Fruit fly (Drosophila melanogaster) whole organism, embryonic: ENCODE measurements around the gene CG31675.

ENCODE experiments used
- Asciz ChIP-seq: fragments of 200-800 bp; sonication (Bioruptor generic); optimal IDR thresholded peaks from 2 replicates; lab custom pipeline; 2017; ENCODE audit warnings: missing biosample characterization, mild to moderate bottlenecking, missing genetic modification characterization, missing genetic modification reagents
- Atf3 ChIP-seq: fragments of 200-800 bp; sonication (Bioruptor generic); optimal IDR thresholded peaks from 3 replicates; lab custom pipeline; 2016; ENCODE audit warnings: missing biosample characterization, missing genetic modification characterization
- CG10366 ChIP-seq: fragments of 200-800 bp; sonication (Bioruptor generic); IDR thresholded peaks from 2 replicates; pipeline ENCODE4 v1.3.6; 2022; ENCODE audit warnings: missing biosample characterization, missing genetic modification characterization
- CG10431 ChIP-seq: fragments of 200-800 bp; sonication (Bioruptor generic); optimal IDR thresholded peaks from 3 replicates; lab custom pipeline; 2018; ENCODE audit warnings: missing biosample characterization, mild to moderate bottlenecking, missing genetic modification characterization
- CG10654 ChIP-seq: fragments of 200-800 bp; sonication (Bioruptor generic); optimal IDR thresholded peaks from 2 replicates; lab custom pipeline; 2016; ENCODE audit warnings: missing biosample characterization, missing genetic modification characterization
- CG11247 ChIP-seq: fragments of 200-800 bp; sonication (Bioruptor generic); IDR thresholded peaks from 2 replicates; pipeline ENCODE4 v1.3.6; 2022; ENCODE audit warnings: missing biosample characterization, missing genetic modification characterization
- CG11504 ChIP-seq: fragments of 200-800 bp; sonication (Bioruptor generic); optimal IDR thresholded peaks from 3 replicates; lab custom pipeline; 2019; ENCODE audit warnings: missing biosample characterization, mild to moderate bottlenecking, missing genetic modification characterization, moderate library complexity
- CG12236 ChIP-seq: fragments of 200-800 bp; sonication (Bioruptor generic); optimal IDR thresholded peaks from 2 replicates; lab custom pipeline; 2016; ENCODE audit warnings: missing biosample characterization, missing genetic modification characterization
- CG15073 ChIP-seq: fragments of 200-800 bp; sonication (Bioruptor generic); optimal IDR thresholded peaks from 2 replicates; lab custom pipeline; 2016; ENCODE audit warnings: missing biosample characterization, missing genetic modification characterization
- CG17568 ChIP-seq: fragments of 200-800 bp; sonication (Bioruptor generic); optimal IDR thresholded peaks from 2 replicates; lab custom pipeline; 2018; ENCODE audit warnings: missing biosample characterization, mild to moderate bottlenecking, missing genetic modification characterization, moderate library complexity
- CG17829 ChIP-seq: fragments of 200-800 bp; optimal IDR thresholded peaks from 2 replicates; lab custom pipeline; 2019; ENCODE audit warnings: missing biosample characterization, mild to moderate bottlenecking, missing genetic modification characterization, moderate library complexity
- CG1792 ChIP-seq: fragments of 200-800 bp; sonication (Bioruptor generic); optimal IDR thresholded peaks from 2 replicates; lab custom pipeline; 2016; ENCODE audit warnings: missing biosample characterization, missing genetic modification characterization
- CG2116 ChIP-seq: fragments of 200-800 bp; sonication (Bioruptor generic); optimal IDR thresholded peaks from 3 replicates; lab custom pipeline; 2018; ENCODE audit warnings: missing biosample characterization, mild to moderate bottlenecking, missing genetic modification characterization
- CG4820 ChIP-seq: fragments of 200-800 bp; sonication (Bioruptor generic); optimal IDR thresholded peaks from 3 replicates; lab custom pipeline; 2016; ENCODE audit warnings: missing biosample characterization, missing genetic modification characterization
- CG6175 ChIP-seq: fragments of 200-800 bp; sonication (Bioruptor generic); IDR thresholded peaks from 3 replicates; pipeline ENCODE4 v1.3.6; 2022; ENCODE audit warnings: missing biosample characterization, missing genetic modification characterization
- CG7556 ChIP-seq: fragments of 200-800 bp; sonication (Bioruptor generic); optimal IDR thresholded peaks from 2 replicates; lab custom pipeline; 2017; ENCODE audit warnings: missing biosample characterization, mild to moderate bottlenecking, missing genetic modification characterization
- CG7928 ChIP-seq: fragments of 200-800 bp; sonication (Bioruptor generic); optimal IDR thresholded peaks from 2 replicates; lab custom pipeline; 2017; ENCODE audit warnings: missing biosample characterization, mild to moderate bottlenecking, missing genetic modification characterization
- CG8290 ChIP-seq, 3 experiments: fragments of 200-800 bp; sonication (Bioruptor generic); optimal IDR thresholded peaks; 2 replicates each; lab custom pipeline; 2016 to 2019; ENCODE audit warnings: missing biosample characterization in 3 of 3, missing genetic modification characterization in 3 of 3, mild to moderate bottlenecking in 2 of 3, moderate library complexity in 1 of 3
- CG8765 ChIP-seq: fragments of 200-800 bp; sonication (Bioruptor generic); IDR thresholded peaks from 2 replicates; pipeline ENCODE4 v1.3.6; 2022; ENCODE audit warnings: missing biosample characterization, missing genetic modification characterization
- Dbx ChIP-seq: fragments of 200-800 bp; sonication (Bioruptor generic); IDR thresholded peaks from 3 replicates; pipeline ENCODE4 v1.3.6; 2022; ENCODE audit warnings: missing biosample characterization, missing genetic modification characterization
- Dip2 ChIP-seq: fragments of 200-800 bp; sonication (Bioruptor generic); IDR thresholded peaks from 2 replicates; pipeline ENCODE4 v1.3.6; 2022; ENCODE audit warnings: missing biosample characterization, missing genetic modification characterization
- E2f1 ChIP-seq: fragments of 200-800 bp; sonication (Bioruptor generic); IDR thresholded peaks from 2 replicates; pipeline ENCODE4 v1.3.6; 2022; ENCODE audit warnings: missing biosample characterization, missing genetic modification characterization
- Eip74EF ChIP-seq, 2 experiments: fragments of 200-800 bp in 1 of 2; fragments of >200 bp in 1 of 2; sonication (Bioruptor generic) in 1 of 2; optimal IDR thresholded peaks; 2 replicates each; lab custom pipeline; 2017 to 2019; ENCODE audit warnings: missing biosample characterization in 2 of 2, missing genetic modification characterization in 2 of 2, mild to moderate bottlenecking in 1 of 2, moderate library complexity in 1 of 2
- Ets97D ChIP-seq: fragments of 200-800 bp; sonication (Bioruptor generic); optimal IDR thresholded peaks from 3 replicates; lab custom pipeline; 2016; ENCODE audit warnings: missing biosample characterization, missing genetic modification characterization
- Fer3 ChIP-seq: fragments of 200-800 bp; sonication (Bioruptor generic); optimal IDR thresholded peaks from 2 replicates; lab custom pipeline; 2018; ENCODE audit warnings: missing biosample characterization, mild to moderate bottlenecking, missing genetic modification characterization, moderate library complexity
- Kr ChIP-seq: fragments of 200-800 bp; sonication (Bioruptor generic); optimal IDR thresholded peaks from 2 replicates; lab custom pipeline; 2017; ENCODE audit warnings: missing biosample characterization, mild to moderate bottlenecking, missing genetic modification characterization
- Scr ChIP-seq: fragments of 200-800 bp; sonication (Bioruptor generic); IDR thresholded peaks from 2 replicates; pipeline ENCODE4 v1.3.6; 2022; ENCODE audit warnings: missing biosample characterization, missing genetic modification characterization; ENCODE audit not compliant: partially characterized antibody
- Ssrp ChIP-seq: fragments of 200-800 bp; sonication (Bioruptor generic); optimal IDR thresholded peaks from 2 replicates; lab custom pipeline; 2018; ENCODE audit warnings: missing biosample characterization, mild to moderate bottlenecking, missing genetic modification characterization, moderate library complexity
- ac ChIP-seq: fragments of 200-800 bp; sonication (Bioruptor generic); optimal IDR thresholded peaks from 3 replicates; lab custom pipeline; 2017; ENCODE audit warnings: missing biosample characterization, mild to moderate bottlenecking, missing genetic modification characterization
- amos ChIP-seq: fragments of 200-800 bp; sonication (Bioruptor generic); IDR thresholded peaks from 2 replicates; pipeline ENCODE4 v1.3.6; 2022; ENCODE audit warnings: missing biosample characterization, missing genetic modification characterization; ENCODE audit not compliant: partially characterized antibody
- ap ChIP-seq: fragments of 200-800 bp; sonication (Bioruptor generic); IDR thresholded peaks from 2 replicates; pipeline ENCODE4 v1.3.6; 2022; ENCODE audit warnings: missing biosample characterization, missing genetic modification characterization
- cas ChIP-seq: fragments of 200-800 bp; sonication (Bioruptor generic); IDR thresholded peaks from 2 replicates; pipeline ENCODE4 v1.3.6; 2022; ENCODE audit warnings: missing biosample characterization, missing genetic modification characterization
- chif ChIP-seq, 2 experiments: fragments of 200-800 bp; sonication (Bioruptor generic); optimal IDR thresholded peaks; 3 replicates each; lab custom pipeline; 2016; ENCODE audit warnings: missing biosample characterization in 2 of 2, missing genetic modification characterization in 2 of 2
- gfzf ChIP-seq: fragments of 200-800 bp; sonication (Bioruptor generic); optimal IDR thresholded peaks from 2 replicates; lab custom pipeline; 2016; ENCODE audit warnings: missing biosample characterization, mild to moderate bottlenecking, missing genetic modification characterization, moderate library complexity
- grau ChIP-seq: fragments of 200-800 bp; optimal IDR thresholded peaks from 3 replicates; lab custom pipeline; 2019; ENCODE audit warnings: missing biosample characterization, mild to moderate bottlenecking, missing genetic modification characterization, moderate library complexity
- hbn ChIP-seq: fragments of 200-800 bp; sonication (Bioruptor generic); IDR thresholded peaks from 2 replicates; pipeline ENCODE4 v1.3.6; 2022; ENCODE audit warnings: missing biosample characterization, missing genetic modification characterization; ENCODE audit not compliant: partially characterized antibody
- kay ChIP-seq: fragments of 200-800 bp; sonication (Bioruptor generic); optimal IDR thresholded peaks from 2 replicates; lab custom pipeline; 2016; ENCODE audit warnings: missing biosample characterization, missing genetic modification characterization
- lilli ChIP-seq: fragments of 200-800 bp; sonication (Bioruptor generic); optimal IDR thresholded peaks from 3 replicates; lab custom pipeline; 2016; ENCODE audit warnings: missing biosample characterization, missing genetic modification characterization
- luna ChIP-seq: fragments of 200-800 bp; sonication (Bioruptor generic); optimal IDR thresholded peaks from 2 replicates; lab custom pipeline; 2016; ENCODE audit warnings: missing biosample characterization, missing genetic modification characterization
- mam ChIP-seq: fragments of 200-800 bp; sonication (Bioruptor generic); optimal IDR thresholded peaks from 3 replicates; lab custom pipeline; 2016; ENCODE audit warnings: missing biosample characterization, missing genetic modification characterization
- mld ChIP-seq: fragments of 200-800 bp; sonication (Bioruptor generic); IDR thresholded peaks from 3 replicates; pipeline ENCODE4 v1.3.6; 2022; ENCODE audit warnings: missing biosample characterization, missing genetic modification characterization; ENCODE audit not compliant: partially characterized antibody
- nerfin-1 ChIP-seq: fragments of 200-800 bp; sonication (Bioruptor generic); optimal IDR thresholded peaks from 3 replicates; lab custom pipeline; 2019; ENCODE audit warnings: missing biosample characterization, mild to moderate bottlenecking, missing genetic modification characterization, moderate library complexity
- phol ChIP-seq: fragments of 200-800 bp; sonication (Bioruptor generic); optimal IDR thresholded peaks from 3 replicates; lab custom pipeline; 2018; ENCODE audit warnings: missing biosample characterization, mild to moderate bottlenecking, missing genetic modification characterization, moderate library complexity
- pnt ChIP-seq: fragments of 200-800 bp; sonication (Bioruptor generic); optimal IDR thresholded peaks from 3 replicates; lab custom pipeline; 2016; ENCODE audit warnings: missing biosample characterization, missing genetic modification characterization
- pros ChIP-seq: fragments of 200-800 bp; sonication (Bioruptor generic); optimal IDR thresholded peaks from 3 replicates; lab custom pipeline; 2019; ENCODE audit warnings: missing biosample characterization, mild to moderate bottlenecking, missing genetic modification characterization, moderate library complexity
- sd ChIP-seq: fragments of 200-800 bp; sonication (Bioruptor generic); optimal IDR thresholded peaks from 3 replicates; lab custom pipeline; 2018; ENCODE audit warnings: missing biosample characterization, mild to moderate bottlenecking, missing genetic modification characterization, moderate library complexity
- sr ChIP-seq: fragments of 200-800 bp; sonication (Bioruptor generic); IDR thresholded peaks from 3 replicates; pipeline ENCODE4 v1.3.6; 2022; ENCODE audit warnings: missing biosample characterization, missing genetic modification characterization
- twi ChIP-seq: fragments of 200-800 bp; optimal IDR thresholded peaks from 2 replicates; lab custom pipeline; 2019; ENCODE audit warnings: missing biosample characterization, mild to moderate bottlenecking, missing genetic modification characterization, moderate library complexity
- wdn ChIP-seq: fragments of 200-800 bp; sonication (Bioruptor generic); IDR thresholded peaks from 2 replicates; pipeline ENCODE4 v1.3.6; 2022; ENCODE audit warnings: missing biosample characterization, missing genetic modification characterization
- wor ChIP-seq: fragments of 200-800 bp; sonication (Bioruptor generic); IDR thresholded peaks from 2 replicates; pipeline ENCODE4 v1.3.6; 2022; ENCODE audit warnings: missing biosample characterization, missing genetic modification characterization
- zfh2 ChIP-seq: fragments of 200-800 bp; sonication (Bioruptor generic); optimal IDR thresholded peaks from 2 replicates; lab custom pipeline; 2016; ENCODE audit warnings: missing biosample characterization, missing genetic modification characterization

CG31675 gene

DNA sequence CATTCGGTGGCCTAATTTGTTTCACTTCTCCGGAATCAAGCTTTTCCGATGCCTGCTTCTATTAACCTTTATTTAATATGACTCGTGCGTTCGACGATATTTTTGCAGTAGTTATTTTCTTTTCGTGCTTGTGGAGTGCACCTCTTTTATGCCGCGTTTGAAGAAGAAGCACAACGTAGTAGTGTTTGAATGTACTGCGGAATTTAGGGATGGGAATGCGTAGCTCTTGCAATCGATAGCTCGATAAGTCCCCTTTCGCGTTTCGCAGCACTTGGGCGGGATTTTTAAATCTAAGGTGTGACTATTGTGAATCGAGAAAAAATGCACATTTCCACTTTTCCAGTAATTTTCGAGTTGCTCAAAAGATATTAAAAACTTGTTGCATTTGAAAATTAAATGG, 51.2 kb downstream of the CG31675 start, which contains the start of the genes CG43739 and sky (continued):
- TF ChIP-seq Ssrp (tag; lab: Kevin White, UChicago) (no peak), CG15073 (no peak), Asciz (GFP tag; lab: Kevin White, UChicago) (no peak), nerfin-1 (peak; percentile 91), ac (GFP tag; lab: Kevin White, UChicago) (no peak), CG17568 (GFP tag; lab: Kevin White, UChicago) (no peak), Kr (GFP tag; lab: Kevin White, UChicago) (no peak), cas (GFP tag; lab: Robert Waterston, UW) (no peak), gfzf (GFP tag; lab: Kevin White, UChicago) (peak; percentile 41), CG4820 (GFP tag; lab: Kevin White, UChicago) (peak; percentile 7), lilli (GFP tag; lab: Kevin White, UChicago) (peak; percentile 50), CG7556 (GFP tag; lab: Kevin White, UChicago) (no peak), CG10431 (GFP tag; lab: Kevin White, UChicago) (no peak), grau (tag; lab: Kevin White, UChicago) (peak; percentile 1), Atf3 (GFP tag; lab: Kevin White, UChicago) (no peak), hbn (GFP tag; lab: Robert Waterston, UW) (peak; percentile 90), CG6175 (GFP tag; lab: Robert Waterston, UW) (no peak), Fer3 (tag; lab: Kevin White, UChicago) (no peak), pros (no peak), mam (peak; percentile 63), phol (tag; lab: Kevin White, UChicago) (peak; percentile 34), chif (GFP tag; optimal IDR thresholded peaks at IDR 0.05; lab: Kevin White, UChicago) (peak in 1 of 2 experiments; percentile 13), E2f1 (no peak), CG10654 (GFP tag; lab: Kevin White, UChicago) (peak; percentile 17), Ets97D (GFP tag; lab: Kevin White, UChicago) (peak; percentile 79), CG12236 (GFP tag; lab: Kevin White, UChicago) (no peak), zfh2 (GFP tag; lab: Kevin White, UChicago) (peak; percentile 67), CG10366 (no peak), sd (tag; lab: Kevin White, UChicago) (peak; percentile 100), CG11504 (peak; percentile 13), CG2116 (GFP tag; lab: Kevin White, UChicago) (peak; percentile 80), sr (GFP tag; lab: Robert Waterston, UW) (no peak), CG8765 (GFP tag; lab: Robert Waterston, UW) (no peak), kay (GFP tag; lab: Kevin White, UChicago) (no peak), twi (tag; lab: Kevin White, UChicago) (no peak), wor (no peak), CG7928 (GFP tag; lab: Kevin White, UChicago) (no peak), pnt (GFP tag; lab: Kevin White, UChicago) (no peak), amos (GFP tag; lab: Robert Waterston, UW) (peak; percentile 91), ap (GFP tag; lab: Robert Waterston, UW) (no peak), Scr (peak; percentile 85), CG17829 (tag; lab: Kevin White, UChicago) (peak; percentile 36), luna (no peak), CG1792 (GFP tag; lab: Kevin White, UChicago) (no peak), mld (peak; percentile 84; the same call in 2 of the 3 replicates), CG8290 (GFP tag; optimal IDR thresholded peaks at IDR 0.05; lab: Kevin White, UChicago) (peak; percentile 37), CG8290 (tag; optimal IDR thresholded peaks at IDR 0.05; lab: Kevin White, UChicago) (peak in 1 of 2 experiments; percentile 66), Eip74EF (GFP tag; optimal IDR thresholded peaks at IDR 0.05; lab: Kevin White, UChicago) (no peak), wdn (GFP tag; lab: Robert Waterston, UW) (no peak), CG11247 (GFP tag; lab: Robert Waterston, UW) (0 out of 2 replicates have a peak, but pooled peaks have one; percentile 51), Dip2 (GFP tag; lab: Robert Waterston, UW) (no peak), Dbx (GFP tag; lab: Robert Waterston, UW) (peak; percentile 48; the same call in 1 of the 3 replicates)
